Worm (Caenorhabditis elegans) whole organism, midembryonic: ENCODE data around the gene ctr-9.

Experiments
- cog-1 ChIP-seq: sonication (generic microtip); optimal IDR thresholded peaks from 2 replicates; lab custom pipeline; 2016; ENCODE audit warnings: missing genetic modification characterization, missing compliant biosample characterization
- klf-2 ChIP-seq: fragments of 200-800 bp; sonication (Bioruptor generic); conservative IDR thresholded peaks from 2 replicates; pipeline ENCODE4 v1.3.6; 2022; ENCODE audit warnings: missing genetic modification reagents, missing genetic modification characterization, missing compliant biosample characterization
- ztf-29 ChIP-seq: fragments of 200-800 bp; sonication (Bioruptor generic); IDR thresholded peaks from 2 replicates; pipeline ENCODE4 v1.3.6; 2022; ENCODE audit warnings: missing genetic modification reagents, missing genetic modification characterization, missing compliant biosample characterization

DNA sequence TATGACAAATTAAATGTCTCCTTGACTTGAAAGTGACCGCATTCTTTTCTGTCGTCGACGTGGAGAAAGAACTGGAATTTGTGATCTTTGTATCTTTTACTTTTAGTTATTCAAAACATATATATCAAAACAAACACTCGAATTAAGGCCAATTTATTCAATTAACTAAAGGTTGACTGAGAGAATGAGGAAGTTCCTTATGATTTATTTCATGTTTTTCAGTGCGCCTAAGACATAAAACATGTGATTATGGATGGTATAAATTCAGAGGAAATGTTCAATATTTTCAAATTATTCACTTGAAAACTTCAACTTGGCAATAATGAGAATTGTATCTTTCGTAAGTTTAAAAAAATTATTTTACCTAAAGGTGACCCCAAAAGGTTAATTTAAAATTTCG lies 22.4 kb downstream of the ctr-9 start, which contains the start of gene F55H2.8:
- TF ChIP-seq ztf-29 = no peak
- no peak for TF ChIP-seq cog-1
- no peak for TF ChIP-seq klf-2
